Worm (Caenorhabditis elegans) whole organism, L4/young adult: Measurements from ENCODE around the gene cyp-29A3.

Source experiments
- W03F9.2 ChIP-seq: fragments of 150-350 bp; optimal IDR thresholded peaks from 2 replicates; lab custom pipeline; 2014; ENCODE audit warnings: missing biosample characterization, missing genetic modification characterization
- him-1 ChIP-seq: sonication (generic microtip); optimal IDR thresholded peaks from 2 replicates; lab custom pipeline; 2016; ENCODE audit warnings: missing genotype, missing genetic modification reagents, missing genetic modification characterization, missing compliant biosample characterization

- no peak for TF ChIP-seq W03F9.2 (tag; lab: Kevin White, UChicago)
- TF ChIP-seq him-1 (tag; lab: Kevin White, UChicago): no peak
Measured at ce11 chrV:45010-45409, 14.0 kb upstream of the cyp-29A3 start, which contains the start of gene B0348.2.
